Worm (Caenorhabditis elegans): ENCODE measurements around the gene slc-46A.

- no peak for TF ChIP-seq lsy-2 (tag; optimal IDR thresholded peaks at IDR 0.05)
- TF ChIP-seq pax-3 (tag; optimal IDR thresholded peaks at IDR 0.05) = no peak
- TF ChIP-seq fos-1 (tag; optimal IDR thresholded peaks at IDR 0.05) = no peak
- TF ChIP-seq skn-1 (tag; optimal IDR thresholded peaks at IDR 0.05) = no peak
- no peak for TF ChIP-seq pqm-1 (tag; optimal IDR thresholded peaks at IDR 0.05)
- no peak for TF ChIP-seq elt-3 (tag; optimal IDR thresholded peaks at IDR 0.05)
- no peak for TF ChIP-seq elt-2 (tag; optimal IDR thresholded peaks at IDR 0.05)
- TF ChIP-seq aha-1 (tag; optimal IDR thresholded peaks at IDR 0.05) = no peak
- TF ChIP-seq nhr-76 (tag; optimal IDR thresholded peaks at IDR 0.05) = no peak
- TF ChIP-seq ztf-11 (tag; optimal IDR thresholded peaks at IDR 0.05) = no peak
- TF ChIP-seq ama-1 (optimal IDR thresholded peaks at IDR 0.05) = no peak
- TF ChIP-seq zag-1 (tag; optimal IDR thresholded peaks at IDR 0.05) = no peak
- TF ChIP-seq tlp-1 (tag; optimal IDR thresholded peaks at IDR 0.05) = no peak
Measured at ce11 chrIV:5290547-5290946, 28.5 kb upstream of the slc-46A start, which contains the start of gene nlp-47.

Data from whole organism, L1 larva.